Fruit fly (Drosophila melanogaster): ENCODE results near the gene CG5116.

Gene CG5116

dm6 chr3R:25519465-25520071, 36.7 kb downstream of the CG5116 start (continued):
- no peak for TF ChIP-seq Elba2 (GFP tag; optimal IDR thresholded peaks at IDR 0.05)
- peak; percentile 41 for TF ChIP-seq Sox100B (GFP tag; optimal IDR thresholded peaks at IDR 0.05)
- TF ChIP-seq amos (GFP tag; IDR thresholded peaks at IDR 0.05; ENCODE audit: partially characterized antibody): no peak
- 0 out of 2 replicates have a peak, but pooled peaks have one; percentile 12 for TF ChIP-seq CG17328 (GFP tag; IDR thresholded peaks at IDR 0.05)
- TF ChIP-seq ro (GFP tag; IDR thresholded peaks at IDR 0.05): no peak
- no peak for TF ChIP-seq Rx (GFP tag; IDR thresholded peaks at IDR 0.05)
- 0 out of 2 replicates have a peak, but pooled peaks have one; percentile 11 for TF ChIP-seq Dip2 (GFP tag; IDR thresholded peaks at IDR 0.05)
- TF ChIP-seq toy (GFP tag; IDR thresholded peaks at IDR 0.05): no peak
- TF ChIP-seq Hr51 (GFP tag; optimal IDR thresholded peaks at IDR 0.05): peak in 1 of 2 experiments; percentile 51
- no peak for TF ChIP-seq Mrtf (GFP tag; IDR thresholded peaks at IDR 0.05)
- TF ChIP-seq sima (GFP tag; optimal IDR thresholded peaks at IDR 0.05): no peak
- peak; percentile 25 for TF ChIP-seq CG13424 (tag; optimal IDR thresholded peaks at IDR 0.05)
- no peak for TF ChIP-seq sc (optimal IDR thresholded peaks at IDR 0.05)
- TF ChIP-seq sc (GFP tag; optimal IDR thresholded peaks at IDR 0.05): peak; percentile 24
- no peak for TF ChIP-seq CHES-1-like (GFP tag; optimal IDR thresholded peaks at IDR 0.05)
- no peak for TF ChIP-seq yki (optimal IDR thresholded peaks at IDR 0.05)
- TF ChIP-seq NFAT (GFP tag; IDR thresholded peaks at IDR 0.05): no peak
- TF ChIP-seq CG17829 (tag; optimal IDR thresholded peaks at IDR 0.05): peak; percentile 22
- TF ChIP-seq lab (GFP tag; optimal IDR thresholded peaks at IDR 0.05): peak; percentile 3
- TF ChIP-seq Rfx (GFP tag; IDR thresholded peaks at IDR 0.05): 0 out of 2 replicates have a peak, but pooled peaks have one; percentile 10
- TF ChIP-seq tll (GFP tag; optimal IDR thresholded peaks at IDR 0.05): no peak
- no peak for TF ChIP-seq dpn (GFP tag; optimal IDR thresholded peaks at IDR 0.05)
- peak in 1 of 2 experiments; percentile 43 for TF ChIP-seq bsh (GFP tag; optimal IDR thresholded peaks at IDR 0.05)
- no peak for TF ChIP-seq shn (GFP tag; optimal IDR thresholded peaks at IDR 0.05)
- peak; percentile 14 for TF ChIP-seq Fer3 (tag; optimal IDR thresholded peaks at IDR 0.05)
- TF ChIP-seq lola (GFP tag; optimal IDR thresholded peaks at IDR 0.05): peak in 1 of 3 experiments; percentile 17
- TF ChIP-seq Adf1 (GFP tag; IDR thresholded peaks at IDR 0.05): no peak
- no peak for TF ChIP-seq CG33213 (GFP tag; optimal IDR thresholded peaks at IDR 0.05)
- no peak for TF ChIP-seq Ravus (GFP tag; IDR thresholded peaks at IDR 0.05)
- no peak for TF ChIP-seq Dref (GFP tag; IDR thresholded peaks at IDR 0.05)
- no peak for TF ChIP-seq jing (GFP tag; optimal IDR thresholded peaks at IDR 0.05)
- TF ChIP-seq CG4707 (GFP tag; optimal IDR thresholded peaks at IDR 0.05): no peak
- peak; percentile 23 for TF ChIP-seq CG6254 (GFP tag; optimal IDR thresholded peaks at IDR 0.05)
- TF ChIP-seq Poxn (GFP tag; IDR thresholded peaks at IDR 0.05): no peak
- no peak for TF ChIP-seq slou (GFP tag; optimal IDR thresholded peaks at IDR 0.05)
- TF ChIP-seq wor (GFP tag; IDR thresholded peaks at IDR 0.05): peak; percentile 22; the same call in 1 of the 2 replicates
- peak; percentile 1 for TF ChIP-seq BtbVII (GFP tag; optimal IDR thresholded peaks at IDR 0.05)
- no peak for TF ChIP-seq crc (GFP tag; optimal IDR thresholded peaks at IDR 0.05)
- TF ChIP-seq sd (tag; optimal IDR thresholded peaks at IDR 0.05): peak; percentile 4
- TF ChIP-seq jumu (GFP tag; optimal IDR thresholded peaks at IDR 0.05): no peak
- no peak for TF ChIP-seq CG10565 (GFP tag; optimal IDR thresholded peaks at IDR 0.05)
- TF ChIP-seq oc (tag; optimal IDR thresholded peaks at IDR 0.05): peak; percentile 30
- TF ChIP-seq Antp (GFP tag; optimal IDR thresholded peaks at IDR 0.05): no peak
- no peak for TF ChIP-seq ci (GFP tag; IDR thresholded peaks at IDR 0.05)
- TF ChIP-seq CG3726 (GFP tag; IDR thresholded peaks at IDR 0.05): no peak

Data from whole organism, embryonic.